Worm (Caenorhabditis elegans): ENCODE results near the gene clec-21.

Gene clec-21

ce11 chrII:1607575-1607974 is 23.5 kb upstream of the clec-21 start:
- no peak for TF ChIP-seq nhr-85 (tag)
- no peak for TF ChIP-seq ets-5 (GFP tag; IDR thresholded peaks at IDR 0.05)
- TF ChIP-seq alr-1 (tag; optimal IDR thresholded peaks at IDR 0.05; ENCODE audit: borderline replicate concordance): no peak
- TF ChIP-seq grh-1 (GFP tag; IDR thresholded peaks at IDR 0.05): no peak
- peak; percentile 64 for TF ChIP-seq elt-2 (tag; optimal IDR thresholded peaks at IDR 0.05)
- TF ChIP-seq unc-86 (tag; optimal IDR thresholded peaks at IDR 0.05): no peak
- no peak for TF ChIP-seq irx-1 (tag; optimal IDR thresholded peaks at IDR 0.05)

DNA sequence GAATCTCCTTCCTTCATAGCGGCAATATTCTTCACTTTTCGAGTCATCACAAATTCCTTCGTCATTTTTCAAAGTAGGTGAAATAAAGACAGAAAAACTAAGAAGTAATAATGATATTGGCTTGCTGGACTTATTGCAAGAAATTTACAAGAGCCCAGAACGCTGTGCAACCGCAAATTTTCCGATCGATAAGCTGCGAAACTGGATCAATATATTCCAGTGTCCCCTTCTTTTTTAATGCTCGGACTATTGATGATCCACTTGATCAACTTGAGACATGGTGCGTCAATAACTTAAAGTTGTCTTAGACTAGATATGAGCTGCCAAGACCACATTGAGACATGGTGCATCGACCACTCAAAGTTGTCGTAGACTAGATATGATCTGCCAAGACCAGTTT is 22.0 kb upstream of the clec-21 start, which contains the start of gene bath-33:
Gene bath-33 (minus strand): TSS at position 101 of the 400 bp plus-strand sequence.
- TF ChIP-seq irx-1 (tag; optimal IDR thresholded peaks at IDR 0.05) (no peak), skn-1 (tag; optimal IDR thresholded peaks at IDR 0.05) (no peak), mab-9 (GFP tag; IDR thresholded peaks at IDR 0.05) (no peak), lin-35 (GFP tag; optimal IDR thresholded peaks at IDR 0.05) (no peak)

DNA sequence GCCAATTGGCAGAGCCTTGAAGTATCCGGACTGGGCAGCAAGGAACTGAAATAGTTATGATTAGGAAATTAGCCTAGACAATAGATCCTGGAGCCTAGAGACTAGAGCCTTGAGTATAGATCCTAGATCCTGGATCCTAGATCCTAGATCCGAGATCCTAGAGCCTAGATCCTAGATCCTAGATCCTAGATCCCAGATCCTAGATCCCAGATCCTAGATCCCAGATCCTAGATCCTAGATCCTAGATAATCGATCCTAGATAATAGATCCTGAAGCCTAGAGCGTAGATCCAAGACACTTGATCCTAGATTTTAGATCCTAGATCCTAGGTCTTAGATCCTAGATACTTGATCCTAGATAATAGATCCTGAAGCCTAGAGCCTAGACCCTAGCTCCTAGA is 21.0 kb upstream of the clec-21 start:
- TF ChIP-seq ceh-8 (GFP tag; optimal IDR thresholded peaks at IDR 0.05) (no peak), nhr-90 (tag; optimal IDR thresholded peaks at IDR 0.05; ENCODE audit: poor library complexity) (no peak), aha-1 (tag; optimal IDR thresholded peaks at IDR 0.05) (no peak), tlp-1 (tag; optimal IDR thresholded peaks at IDR 0.05) (no peak), C16A3.4 (tag; optimal IDR thresholded peaks at IDR 0.05) (no peak), ces-1 (GFP tag; optimal IDR thresholded peaks at IDR 0.05) (no peak), F16B12.6 (tag; optimal IDR thresholded peaks at IDR 0.05) (no peak), lin-35 (GFP tag; optimal IDR thresholded peaks at IDR 0.05) (no peak), C04F5.9 (tag; optimal IDR thresholded peaks at IDR 0.05) (no peak), ets-5 (GFP tag; IDR thresholded peaks at IDR 0.05) (no peak), Y116A8C.19 (tag; optimal IDR thresholded peaks at IDR 0.05; ENCODE audit: borderline replicate concordance) (no peak), nhr-28 (tag; optimal IDR thresholded peaks at IDR 0.05) (no peak), hlh-4 (tag; optimal IDR thresholded peaks at IDR 0.05) (no peak), elt-3 (tag; optimal IDR thresholded peaks at IDR 0.05) (no peak), lin-14 (GFP tag; optimal IDR thresholded peaks at IDR 0.05) (no peak), hlh-17 (GFP tag; optimal IDR thresholded peaks at IDR 0.05; ENCODE audit: borderline replicate concordance) (no peak), rnt-1 (tag; optimal IDR thresholded peaks at IDR 0.05) (no peak), mab-9 (GFP tag; IDR thresholded peaks at IDR 0.05) (no peak)

DNA sequence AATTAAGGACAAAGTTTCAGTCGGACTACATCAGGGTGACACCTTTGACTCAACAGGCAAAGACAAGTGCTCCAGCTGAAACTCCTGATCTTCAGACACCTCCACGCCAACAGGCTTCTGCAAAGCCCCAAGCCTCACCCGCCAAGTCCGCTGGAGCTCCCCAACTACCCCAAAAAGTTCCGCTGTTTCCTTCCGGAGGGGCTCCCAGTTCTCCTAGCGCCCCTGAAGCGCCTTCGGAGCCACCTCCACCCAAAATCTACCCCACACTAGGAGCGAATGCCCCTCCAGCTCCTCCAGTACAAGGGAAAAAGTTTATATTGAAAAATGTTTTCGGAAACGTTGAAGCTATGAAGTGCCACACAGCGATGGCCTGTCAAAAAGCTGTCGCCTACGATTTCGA is 19.0 kb upstream of the clec-21 start:
- TF ChIP-seq jun-1 (tag; optimal IDR thresholded peaks at IDR 0.05): no peak
- TF ChIP-seq egl-27 (tag; optimal IDR thresholded peaks at IDR 0.05): no peak
- TF ChIP-seq fkh-4 (tag; optimal IDR thresholded peaks at IDR 0.05; ENCODE audit: borderline replicate concordance): no peak
- no peak for TF ChIP-seq nhr-47 (tag; optimal IDR thresholded peaks at IDR 0.05)
- TF ChIP-seq nhr-12 (tag; optimal IDR thresholded peaks at IDR 0.05): no peak
- no peak for TF ChIP-seq fkh-10 (GFP tag; optimal IDR thresholded peaks at IDR 0.05)
- no peak for TF ChIP-seq pqm-1 (tag; optimal IDR thresholded peaks at IDR 0.05)
- no peak for TF ChIP-seq unc-30 (tag; optimal IDR thresholded peaks at IDR 0.05)
- TF ChIP-seq mdl-1 (tag; optimal IDR thresholded peaks at IDR 0.05): no peak
- no peak for TF ChIP-seq isw-1 (GFP tag; IDR thresholded peaks at IDR 0.05)
- no peak for TF ChIP-seq efl-1 (optimal IDR thresholded peaks at IDR 0.05)
- no peak for TF ChIP-seq efl-1 (GFP tag; optimal IDR thresholded peaks at IDR 0.05 in 1 of 2)
- no peak for TF ChIP-seq ces-1 (GFP tag; optimal IDR thresholded peaks at IDR 0.05)
- TF ChIP-seq ztf-4 (tag; optimal IDR thresholded peaks at IDR 0.05): no peak
- no peak for TF ChIP-seq unc-130 (tag; optimal IDR thresholded peaks at IDR 0.05)
- no peak for TF ChIP-seq elt-3 (tag; optimal IDR thresholded peaks at IDR 0.05)
- TF ChIP-seq ets-5 (GFP tag; IDR thresholded peaks at IDR 0.05): no peak

All from whole organism, L1 larva.